Worm (Caenorhabditis elegans) whole organism, early embryonic: ENCODE data around the gene srsx-30.

Experiments
- F13C5.2 ChIP-seq: sonication (generic microtip); optimal IDR thresholded peaks from 2 replicates; lab custom pipeline; 2017; ENCODE audit warnings: mild to moderate bottlenecking, missing genetic modification characterization, inconsistent platforms, missing compliant biosample characterization
- ama-1 ChIP-seq: fragments of 150-350 bp; optimal IDR thresholded peaks from 2 replicates; lab custom pipeline; 2014
- hmg-4 ChIP-seq: fragments of 200-800 bp; sonication (Bioruptor generic); optimal IDR thresholded peaks from 2 replicates; lab custom pipeline; 2018; ENCODE audit warnings: mild to moderate bottlenecking, missing genetic modification characterization, missing compliant biosample characterization
- hnd-1 ChIP-seq: sonication (generic microtip); optimal IDR thresholded peaks from 2 replicates; lab custom pipeline; 2016; ENCODE audit warnings: missing genetic modification characterization, missing compliant biosample characterization
- scrt-1 ChIP-seq: fragments of 200-800 bp; sonication (Bioruptor generic); IDR thresholded peaks from 2 replicates; pipeline ENCODE4 v1.3.6; 2022; ENCODE audit warnings: missing genetic modification characterization, missing compliant biosample characterization
- tbx-11 ChIP-seq: fragments of 200-800 bp; sonication (Bioruptor generic); IDR thresholded peaks from 2 replicates; pipeline ENCODE4 v1.3.6; 2022; ENCODE audit warnings: missing genetic modification characterization, missing compliant biosample characterization

- no peak for TF ChIP-seq hnd-1 (tag; lab: Kevin White, UChicago)
- no peak for TF ChIP-seq tbx-11 (GFP tag; lab: Robert Waterston, UW)
- no peak for TF ChIP-seq scrt-1 (GFP tag; lab: Robert Waterston, UW)
- no peak for TF ChIP-seq F13C5.2 (tag; lab: Kevin White, UChicago)
- no peak for TF ChIP-seq hmg-4 (GFP tag; lab: Kevin White, UChicago)
- TF ChIP-seq ama-1 (lab: Kevin White, UChicago) = no peak
Measured at ce11 chrV:10123324-10123723, 35.3 kb upstream of the srsx-30 start, which contains the start of gene C08B6.6.
